Worm (Caenorhabditis elegans) whole organism, L4 larva: ENCODE measurements around the gene alg-4.

Experiments used
- mdl-1 ChIP-seq, 2 experiments: fragments of 150-350 bp in 1 of 2; sonication (generic microtip) in 1 of 2; optimal IDR thresholded peaks; 2 replicates each; lab custom pipeline; 2014 to 2017; ENCODE audit warnings: missing biosample characterization in 2 of 2, missing genetic modification characterization in 2 of 2
- mes-2 ChIP-seq: sonication (generic microtip); optimal IDR thresholded peaks from 2 replicates; lab custom pipeline; 2016; ENCODE audit warnings: missing genotype, mild to moderate bottlenecking, missing genetic modification characterization, missing compliant biosample characterization; ENCODE audit not compliant: poor library complexity, severe bottlenecking
- nhr-237 ChIP-seq: sonication (generic microtip); optimal IDR thresholded peaks from 2 replicates; lab custom pipeline; 2017; ENCODE audit warnings: missing biosample characterization, missing genetic modification characterization
- nhr-41 ChIP-seq: fragments of 200-800 bp; sonication (Bioruptor generic); IDR thresholded peaks from 2 replicates; pipeline ENCODE4 v1.3.6; 2022; ENCODE audit warnings: missing genetic modification reagents, missing genetic modification characterization, missing compliant biosample characterization
- pqm-1 ChIP-seq: sonication (generic microtip); optimal IDR thresholded peaks from 2 replicates; lab custom pipeline; 2017; ENCODE audit warnings: missing biosample characterization, missing genetic modification characterization
- unc-39 ChIP-seq: sonication (generic microtip); optimal IDR thresholded peaks from 2 replicates; lab custom pipeline; 2017; ENCODE audit warnings: missing biosample characterization, missing genetic modification characterization
- ztf-11 ChIP-seq: fragments of 150-350 bp; optimal IDR thresholded peaks from 2 replicates; lab custom pipeline; 2014; ENCODE audit warnings: missing biosample characterization, missing genetic modification characterization
- ztf-7 ChIP-seq: fragments of 150-350 bp; optimal IDR thresholded peaks from 2 replicates; lab custom pipeline; 2014; ENCODE audit warnings: missing biosample characterization, missing genetic modification characterization

DNA sequence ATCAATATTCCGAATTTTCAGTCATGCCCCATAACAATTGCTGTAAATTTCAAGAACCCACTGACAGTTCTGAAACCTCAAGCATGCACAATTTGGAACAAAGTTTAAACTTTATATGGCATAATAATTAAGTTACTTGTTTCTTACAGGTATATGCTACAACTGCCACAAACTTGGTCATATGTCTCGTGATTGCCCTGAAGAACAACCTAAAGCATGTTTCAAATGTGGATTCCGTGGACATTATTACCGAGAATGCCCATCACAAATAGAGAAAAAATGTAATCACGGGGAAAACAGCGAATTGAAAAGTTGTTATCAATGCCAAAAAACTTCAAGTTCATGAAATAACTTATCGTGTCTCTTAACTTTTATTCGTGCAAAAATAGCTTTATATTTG, 21.8 kb upstream of the alg-4 start:
- TF ChIP-seq nhr-237 (tag; lab: Kevin White, UChicago) = no peak
- TF ChIP-seq ztf-7 (tag; lab: Kevin White, UChicago) = no peak
- no peak for TF ChIP-seq pqm-1 (tag; lab: Kevin White, UChicago)
- TF ChIP-seq ztf-11 (tag; lab: Kevin White, UChicago) = no peak
- no peak for TF ChIP-seq mdl-1 (tag; optimal IDR thresholded peaks at IDR 0.05; lab: Kevin White, UChicago)
- no peak for TF ChIP-seq mes-2 (tag; lab: Kevin White, UChicago)
- no peak for TF ChIP-seq nhr-41
- no peak for TF ChIP-seq unc-39 (tag; lab: Kevin White, UChicago)
